Fruit fly (Drosophila melanogaster) whole organism, prepupa: Measurements from ENCODE around the gene Tbcd.

Experiments
- CG11762 ChIP-seq: fragments of 200-800 bp; sonication (Bioruptor generic); optimal IDR thresholded peaks from 3 replicates; lab custom pipeline; 2016; ENCODE audit warnings: missing biosample characterization, missing genetic modification characterization; ENCODE audit not compliant: insufficient read depth
- CG16779 ChIP-seq: fragments of 200-800 bp; sonication (Bioruptor generic); optimal IDR thresholded peaks from 3 replicates; lab custom pipeline; 2017; ENCODE audit warnings: missing biosample characterization, mild to moderate bottlenecking, missing genetic modification characterization
- CG31627 ChIP-seq: fragments of 200-800 bp; sonication (Bioruptor generic); optimal IDR thresholded peaks from 3 replicates; lab custom pipeline; 2016; ENCODE audit warnings: missing biosample characterization, missing genetic modification characterization
- CG6854 ChIP-seq: fragments of 200-800 bp; sonication (Bioruptor generic); optimal IDR thresholded peaks from 2 replicates; lab custom pipeline; 2017; ENCODE audit warnings: missing biosample characterization, mild to moderate bottlenecking, missing genetic modification characterization
- CG8319 ChIP-seq: fragments of 200-800 bp; sonication (Bioruptor generic); optimal IDR thresholded peaks from 3 replicates; lab custom pipeline; 2016; ENCODE audit warnings: missing biosample characterization, missing genetic modification characterization
- CG9139 ChIP-seq: fragments of 200-800 bp; sonication (Bioruptor generic); optimal IDR thresholded peaks from 3 replicates; lab custom pipeline; 2017; ENCODE audit warnings: missing biosample characterization, mild to moderate bottlenecking, missing genetic modification characterization
- Eip75B ChIP-seq: fragments of 200-800 bp; sonication (Bioruptor generic); optimal IDR thresholded peaks from 3 replicates; lab custom pipeline; 2016; ENCODE audit warnings: missing biosample characterization, missing genetic modification characterization
- Eip93F ChIP-seq: fragments of 200-800 bp; sonication (Bioruptor generic); optimal IDR thresholded peaks from 2 replicates; lab custom pipeline; 2016; ENCODE audit warnings: missing biosample characterization, mild to moderate bottlenecking, missing genetic modification characterization
- OdsH ChIP-seq: fragments of 200-800 bp; sonication (Bioruptor generic); optimal IDR thresholded peaks from 3 replicates; lab custom pipeline; 2016; ENCODE audit warnings: missing biosample characterization, missing genetic modification characterization
- Sox102F ChIP-seq: fragments of 200-800 bp; sonication (Bioruptor generic); optimal IDR thresholded peaks from 2 replicates; lab custom pipeline; 2016; ENCODE audit warnings: missing biosample characterization, mild to moderate bottlenecking, missing genetic modification characterization
- Sox15 ChIP-seq: fragments of 200-800 bp; sonication (Bioruptor generic); optimal IDR thresholded peaks from 3 replicates; lab custom pipeline; 2016; ENCODE audit warnings: missing biosample characterization, missing genetic modification characterization
- achi ChIP-seq: fragments of 200-800 bp; sonication (Bioruptor generic); optimal IDR thresholded peaks from 3 replicates; lab custom pipeline; 2016; ENCODE audit warnings: missing biosample characterization, missing genetic modification characterization
- acj6 ChIP-seq: fragments of 200-800 bp; sonication (Bioruptor generic); optimal IDR thresholded peaks from 3 replicates; lab custom pipeline; 2016; ENCODE audit warnings: missing biosample characterization, missing genetic modification characterization
- svp ChIP-seq: fragments of 200-800 bp; sonication (Bioruptor generic); peaks from one replicate; lab custom pipeline; 2016; ENCODE audit warnings: missing biosample characterization, missing genetic modification characterization

dm6 chr2L:2198119-2198494 lies 50.8 kb downstream of the Tbcd start:
- TF ChIP-seq achi (no peak), CG9139 (GFP tag; lab: Kevin White, UChicago) (no peak), CG11762 (GFP tag; lab: Kevin White, UChicago) (no peak), CG16779 (tag; lab: Kevin White, UChicago) (no peak), Sox102F (GFP tag; lab: Kevin White, UChicago) (no peak), Sox15 (GFP tag; lab: Kevin White, UChicago) (no peak), CG6854 (GFP tag; lab: Kevin White, UChicago) (no peak), Eip93F (no peak), CG31627 (no peak), Eip75B (GFP tag; lab: Kevin White, UChicago) (no peak), acj6 (no peak), CG8319 (GFP tag; lab: Kevin White, UChicago) (no peak), OdsH (GFP tag; lab: Kevin White, UChicago) (no peak), svp (no peak)
